Worm (Caenorhabditis elegans) whole organism, late embryonic: Measurements from ENCODE around the gene F27E5.8.
A peak's percentile ranks its signal among the peaks of the same experiment; 100 is the strongest.

Experiments
- C08G9.2 ChIP-seq: sonication (generic microtip); optimal IDR thresholded peaks from 2 replicates; lab custom pipeline; 2016; ENCODE audit warnings: mild to moderate bottlenecking, missing genetic modification characterization, moderate library complexity, missing compliant biosample characterization
- C38D4.7 ChIP-seq: fragments of 200-800 bp; sonication (Bioruptor generic); optimal IDR thresholded peaks from 2 replicates; lab custom pipeline; 2018; ENCODE audit warnings: mild to moderate bottlenecking, missing genetic modification characterization, moderate library complexity, missing compliant biosample characterization
- F13H6.1 ChIP-seq: sonication (generic microtip); optimal IDR thresholded peaks from 2 replicates; lab custom pipeline; 2016; ENCODE audit warnings: missing genetic modification characterization, missing compliant biosample characterization
- K02D7.2 ChIP-seq: sonication (generic microtip); optimal IDR thresholded peaks from 2 replicates; lab custom pipeline; 2017; ENCODE audit warnings: mild to moderate bottlenecking, missing genetic modification characterization, missing compliant biosample characterization
- T23F11.4 ChIP-seq: fragments of 200-800 bp; sonication (Bioruptor generic); optimal IDR thresholded peaks from 2 replicates; lab custom pipeline; 2018; ENCODE audit warnings: mild to moderate bottlenecking, missing genetic modification characterization, missing compliant biosample characterization
- Y22D7AL.16 ChIP-seq: sonication (generic microtip); optimal IDR thresholded peaks from 2 replicates; lab custom pipeline; 2016; ENCODE audit warnings: missing genetic modification characterization, missing compliant biosample characterization
- ama-1 ChIP-seq: fragments of 150-350 bp; optimal IDR thresholded peaks from 2 replicates; lab custom pipeline; 2014
- ceh-14 ChIP-seq: sonication (generic microtip); optimal IDR thresholded peaks from 2 replicates; lab custom pipeline; 2016; ENCODE audit warnings: missing genotype, missing genetic modification characterization, missing compliant biosample characterization
- ceh-2 ChIP-seq: sonication (generic microtip); optimal IDR thresholded peaks from 2 replicates; lab custom pipeline; 2016; ENCODE audit warnings: missing genotype, missing genetic modification characterization, missing compliant biosample characterization
- ceh-31 ChIP-seq: sonication (generic microtip); optimal IDR thresholded peaks from 2 replicates; lab custom pipeline; 2016; ENCODE audit warnings: missing genetic modification characterization, missing compliant biosample characterization
- ceh-34 ChIP-seq: sonication (generic microtip); optimal IDR thresholded peaks from 2 replicates; lab custom pipeline; 2016; ENCODE audit warnings: mild to moderate bottlenecking, missing genetic modification characterization, missing compliant biosample characterization
- ceh-48 ChIP-seq: sonication (generic microtip); optimal IDR thresholded peaks from 2 replicates; lab custom pipeline; 2016; ENCODE audit warnings: missing genetic modification characterization, inconsistent platforms, missing compliant biosample characterization
- ceh-6 ChIP-seq: fragments of 200-800 bp; sonication (Bioruptor generic); optimal IDR thresholded peaks from 2 replicates; lab custom pipeline; 2018; ENCODE audit warnings: mild to moderate bottlenecking, missing genetic modification characterization, missing compliant biosample characterization
- che-1 ChIP-seq: sonication (generic microtip); optimal IDR thresholded peaks from 2 replicates; lab custom pipeline; 2016; ENCODE audit warnings: mild to moderate bottlenecking, missing genetic modification characterization, missing compliant biosample characterization
- elt-2 ChIP-seq: sonication (generic microtip); optimal IDR thresholded peaks from 2 replicates; lab custom pipeline; 2016; ENCODE audit warnings: missing genetic modification reagents, missing genetic modification characterization, missing compliant biosample characterization
- elt-4 ChIP-seq: sonication (generic microtip); optimal IDR thresholded peaks from 2 replicates; lab custom pipeline; 2016; ENCODE audit warnings: missing genetic modification characterization, missing compliant biosample characterization
- ets-4 ChIP-seq: sonication (generic microtip); optimal IDR thresholded peaks from 2 replicates; lab custom pipeline; 2016; ENCODE audit warnings: missing genetic modification characterization, missing compliant biosample characterization
- fkh-6 ChIP-seq: sonication (generic microtip); optimal IDR thresholded peaks from 2 replicates; lab custom pipeline; 2016; ENCODE audit warnings: missing genetic modification characterization, missing compliant biosample characterization
- hlh-13 ChIP-seq: fragments of 200-800 bp; sonication (Bioruptor generic); optimal IDR thresholded peaks from 2 replicates; lab custom pipeline; 2018; ENCODE audit warnings: mild to moderate bottlenecking, missing genetic modification characterization, missing compliant biosample characterization
- hlh-15 ChIP-seq: sonication (generic microtip); optimal IDR thresholded peaks from 2 replicates; lab custom pipeline; 2016; ENCODE audit warnings: missing genetic modification characterization, missing compliant biosample characterization
- hlh-30 ChIP-seq: sonication (generic microtip); optimal IDR thresholded peaks from 2 replicates; lab custom pipeline; 2017; ENCODE audit warnings: antibody characterized with exemption, missing genetic modification characterization, missing compliant biosample characterization; ENCODE audit not compliant: insufficient read depth
- hlh-6 ChIP-seq: sonication (generic microtip); optimal IDR thresholded peaks from 2 replicates; lab custom pipeline; 2016; ENCODE audit warnings: missing genotype, missing genetic modification characterization, missing compliant biosample characterization
- lin-11 ChIP-seq: fragments of 200-800 bp; sonication (Bioruptor generic); optimal IDR thresholded peaks from 2 replicates; lab custom pipeline; 2018; ENCODE audit warnings: mild to moderate bottlenecking, missing genetic modification characterization, missing compliant biosample characterization
- mec-3 ChIP-seq: sonication (generic microtip); optimal IDR thresholded peaks from 2 replicates; lab custom pipeline; 2016; ENCODE audit warnings: borderline replicate concordance, missing genetic modification characterization, missing compliant biosample characterization
- nhr-11 ChIP-seq: fragments of 150-350 bp; optimal IDR thresholded peaks from 2 replicates; lab custom pipeline; 2014; ENCODE audit warnings: missing biosample characterization, missing genetic modification characterization
- pag-3 ChIP-seq: sonication (generic microtip); optimal IDR thresholded peaks from 2 replicates; lab custom pipeline; 2016; ENCODE audit warnings: missing compliant biosample characterization, missing genetic modification characterization, borderline replicate concordance
- pax-1 ChIP-seq: fragments of 150-350 bp; optimal IDR thresholded peaks from 2 replicates; lab custom pipeline; 2014; ENCODE audit warnings: missing biosample characterization, missing genetic modification characterization
- pha-4 ChIP-seq: fragments of 150-350 bp; optimal IDR thresholded peaks from 2 replicates; lab custom pipeline; 2018; ENCODE audit warnings: missing biosample characterization, missing genetic modification reagents, missing genetic modification characterization
- ref-2 ChIP-seq: sonication (generic microtip); optimal IDR thresholded peaks from 2 replicates; lab custom pipeline; 2016; ENCODE audit warnings: missing genetic modification characterization, missing compliant biosample characterization
- sdc-2 ChIP-seq: sonication (generic microtip); optimal IDR thresholded peaks from 2 replicates; lab custom pipeline; 2016; ENCODE audit warnings: missing genotype, missing genetic modification characterization, missing compliant biosample characterization
- sox-2 ChIP-seq: fragments of 200-800 bp; sonication (Bioruptor generic); IDR thresholded peaks from 2 replicates; pipeline ENCODE4 v1.3.6; 2022; ENCODE audit warnings: missing genetic modification reagents, missing genetic modification characterization, missing compliant biosample characterization
- unc-3 ChIP-seq, 2 experiments: fragments of 200-800 bp in 1 of 2; sonication (Bioruptor generic) in 1 of 2; sonication (generic microtip) in 1 of 2; conservative IDR thresholded peaks in 1 of 2; optimal IDR thresholded peaks in 1 of 2; 2 replicates each; pipeline versions ENCODE4 v1.3.6 to Lab custom; 2016 to 2022; ENCODE audit warnings: missing compliant biosample characterization in 2 of 2, missing genetic modification characterization in 2 of 2, missing genetic modification reagents in 1 of 2
- unc-55 ChIP-seq: sonication (generic microtip); optimal IDR thresholded peaks from 2 replicates; lab custom pipeline; 2017; ENCODE audit warnings: missing biosample characterization, missing genetic modification reagents, missing genetic modification characterization
- unc-86 ChIP-seq: sonication (generic microtip); optimal IDR thresholded peaks from 2 replicates; lab custom pipeline; 2016; ENCODE audit warnings: missing genetic modification characterization, missing compliant biosample characterization
- zip-5 ChIP-seq: sonication (generic microtip); optimal IDR thresholded peaks from 2 replicates; lab custom pipeline; 2016; ENCODE audit warnings: missing genetic modification characterization, missing compliant biosample characterization

F27E5.8 gene

ce11 chrII:10168905-10169782 lies 41.9 kb upstream of the F27E5.8 start, which contains the start of gene daf-19 (continued):
- TF ChIP-seq C38D4.7 (GFP tag; lab: Kevin White, UChicago) (peak; percentile 69), ceh-31 (tag; lab: Kevin White, UChicago) (peak; percentile 84)

ce11 chrII:10167731-10168130 lies 40.4 kb upstream of the F27E5.8 start:
- TF ChIP-seq che-1 (tag; lab: Kevin White, UChicago) = no peak
- TF ChIP-seq sox-2 = no peak
- TF ChIP-seq ref-2 (tag; lab: Kevin White, UChicago) = no peak
- no peak for TF ChIP-seq ama-1
- no peak for TF ChIP-seq C08G9.2 (tag; lab: Kevin White, UChicago)
- TF ChIP-seq Y22D7AL.16 (tag; lab: Kevin White, UChicago) = no peak
- no peak for TF ChIP-seq unc-3 (GFP tag; conservative IDR thresholded peaks at IDR 0.05; lab: Robert Waterston, UW)
- no peak for TF ChIP-seq unc-3 (tag; optimal IDR thresholded peaks at IDR 0.05; lab: Kevin White, UChicago)
- TF ChIP-seq pha-4 (tag; lab: Kevin White, UChicago) = no peak
- no peak for TF ChIP-seq C38D4.7 (GFP tag; lab: Kevin White, UChicago)
- no peak for TF ChIP-seq ets-4 (tag; lab: Kevin White, UChicago)

- TF ChIP-seq nhr-11 (tag; lab: Kevin White, UChicago) (no peak), hlh-13 (no peak), ceh-34 (tag; lab: Kevin White, UChicago) (no peak), lin-11 (no peak), hlh-15 (tag; lab: Kevin White, UChicago) (no peak), ceh-48 (no peak), hlh-6 (tag; lab: Kevin White, UChicago) (no peak), ceh-2 (no peak), sdc-2 (tag; lab: Kevin White, UChicago) (no peak), C38D4.7 (GFP tag; lab: Kevin White, UChicago) (no peak), K02D7.2 (tag; lab: Kevin White, UChicago) (no peak), zip-5 (tag; lab: Kevin White, UChicago) (no peak), unc-86 (tag; lab: Kevin White, UChicago) (no peak), Y22D7AL.16 (tag; lab: Kevin White, UChicago) (no peak), unc-55 (no peak)
These were observed 39.1 kb upstream of the F27E5.8 start for ce11 chrII:10166365-10166764.

- no peak for TF ChIP-seq hlh-30 (tag; lab: Kevin White, UChicago)
- no peak for TF ChIP-seq sdc-2 (tag; lab: Kevin White, UChicago)
- TF ChIP-seq Y22D7AL.16 (tag; lab: Kevin White, UChicago) = no peak
- no peak for TF ChIP-seq unc-3 (GFP tag; conservative IDR thresholded peaks at IDR 0.05; lab: Robert Waterston, UW)
- no peak for TF ChIP-seq unc-3 (tag; optimal IDR thresholded peaks at IDR 0.05; lab: Kevin White, UChicago)
- no peak for TF ChIP-seq hlh-15 (tag; lab: Kevin White, UChicago)
These were observed 36.8 kb upstream of the F27E5.8 start for ce11 chrII:10164137-10164536.

- TF ChIP-seq T23F11.4 (GFP tag; lab: Kevin White, UChicago) (peak; percentile 38), fkh-6 (no peak)
These were observed 35.5 kb upstream of the F27E5.8 start for ce11 chrII:10162785-10163184.

ce11 chrII:10155106-10155505 lies 27.8 kb upstream of the F27E5.8 start, which contains the start of gene nlp-63:
nlp-63 (plus strand) TSS chrII:10155406.
- no peak for TF ChIP-seq ceh-6 (GFP tag; lab: Kevin White, UChicago)
- no peak for TF ChIP-seq unc-55
- TF ChIP-seq ceh-34 (tag; lab: Kevin White, UChicago) = no peak
- TF ChIP-seq ets-4 (tag; lab: Kevin White, UChicago) = no peak
- TF ChIP-seq hlh-15 (tag; lab: Kevin White, UChicago) = no peak
- no peak for TF ChIP-seq C38D4.7 (GFP tag; lab: Kevin White, UChicago)
- no peak for TF ChIP-seq pag-3 (tag; lab: Kevin White, UChicago)
- no peak for TF ChIP-seq mec-3
- TF ChIP-seq elt-4 (tag; lab: Kevin White, UChicago) = no peak
- TF ChIP-seq hlh-30 (tag; lab: Kevin White, UChicago) = no peak
- TF ChIP-seq lin-11 = no peak
- no peak for TF ChIP-seq elt-2 (tag; lab: Kevin White, UChicago)
- TF ChIP-seq sox-2 = no peak
- no peak for TF ChIP-seq pax-1 (tag; lab: Kevin White, UChicago)
- no peak for TF ChIP-seq F13H6.1 (tag; lab: Kevin White, UChicago)
- no peak for TF ChIP-seq hlh-6 (tag; lab: Kevin White, UChicago)
- no peak for TF ChIP-seq ceh-14 (tag; lab: Kevin White, UChicago)
